Worm (Caenorhabditis elegans): Measurements from ENCODE around the gene C27A7.8.

Gene C27A7.8

ce11 chrV:12188830-12189229, 35.9 kb downstream of the C27A7.8 start:
- no peak for TF ChIP-seq zip-8 (tag; optimal IDR thresholded peaks at IDR 0.05)
- TF ChIP-seq lsy-2 (tag; optimal IDR thresholded peaks at IDR 0.05), result no peak
- TF ChIP-seq ztf-11 (tag; optimal IDR thresholded peaks at IDR 0.05), result no peak
- no peak for TF ChIP-seq tbx-8 (GFP tag; optimal IDR thresholded peaks at IDR 0.05)
- TF ChIP-seq nhr-28 (tag; optimal IDR thresholded peaks at IDR 0.05), result no peak
- TF ChIP-seq elt-1 (tag; optimal IDR thresholded peaks at IDR 0.05; ENCODE audit: borderline replicate concordance, insufficient read depth), result no peak

ce11 chrV:12190943-12191569, 38.1 kb downstream of the C27A7.8 start, which contains the start of gene dpy-30:
Gene dpy-30 (plus strand): TSS chrV:12191519.
- TF ChIP-seq nhr-237 (tag; optimal IDR thresholded peaks at IDR 0.05) (peak; percentile 35), M03D4.4 (tag; optimal IDR thresholded peaks at IDR 0.05) (no peak), mab-5 (tag; optimal IDR thresholded peaks at IDR 0.05) (no peak), mep-1 (tag; optimal IDR thresholded peaks at IDR 0.05) (peak; percentile 42), nhr-76 (tag; optimal IDR thresholded peaks at IDR 0.05) (no peak), ceh-39 (tag; optimal IDR thresholded peaks at IDR 0.05) (peak; percentile 74), lin-13 (tag; optimal IDR thresholded peaks at IDR 0.05) (peak; percentile 52), pha-4 (tag; optimal IDR thresholded peaks at IDR 0.05) (peak; percentile 89), unc-120 (tag; optimal IDR thresholded peaks at IDR 0.05; ENCODE audit: poor library complexity, severe bottlenecking) (no peak), lsy-2 (tag; optimal IDR thresholded peaks at IDR 0.05) (peak; percentile 95), tbx-8 (GFP tag; optimal IDR thresholded peaks at IDR 0.05) (no peak), ces-1 (GFP tag; optimal IDR thresholded peaks at IDR 0.05) (peak; percentile 55)

- TF ChIP-seq cnd-1 (tag; optimal IDR thresholded peaks at IDR 0.05), result no peak
- TF ChIP-seq tbx-8 (GFP tag; optimal IDR thresholded peaks at IDR 0.05), result no peak
- TF ChIP-seq bed-3 (GFP tag; optimal IDR thresholded peaks at IDR 0.05), result no peak
- no peak for TF ChIP-seq unc-62 (GFP tag; optimal IDR thresholded peaks at IDR 0.05)
- TF ChIP-seq M03D4.4 (tag; optimal IDR thresholded peaks at IDR 0.05), result no peak
- no peak for TF ChIP-seq drap-1 (GFP tag; optimal IDR thresholded peaks at IDR 0.05)
- no peak for TF ChIP-seq ceh-83 (GFP tag; optimal IDR thresholded peaks at IDR 0.05)
- TF ChIP-seq ztf-11 (tag; optimal IDR thresholded peaks at IDR 0.05), result no peak
- no peak for TF ChIP-seq nhr-28 (tag; optimal IDR thresholded peaks at IDR 0.05)
- no peak for TF ChIP-seq hlh-1 (tag; optimal IDR thresholded peaks at IDR 0.05)
- TF ChIP-seq flh-1 (GFP tag; optimal IDR thresholded peaks at IDR 0.05), result no peak
- TF ChIP-seq nhr-237 (tag; optimal IDR thresholded peaks at IDR 0.05), result no peak
Measured at ce11 chrV:12192129-12192528, 39.2 kb downstream of the C27A7.8 start, which contains the start of gene rnp-1. Gene rnp-1 (plus strand): TSS chrV:12192273.

- no peak for TF ChIP-seq flh-1 (GFP tag; optimal IDR thresholded peaks at IDR 0.05)
- TF ChIP-seq nhr-12 (tag; optimal IDR thresholded peaks at IDR 0.05), result no peak
- TF ChIP-seq unc-62 (GFP tag; optimal IDR thresholded peaks at IDR 0.05), result no peak
- TF ChIP-seq nhr-2 (tag; optimal IDR thresholded peaks at IDR 0.05), result no peak
- TF ChIP-seq lin-32 (GFP tag; optimal IDR thresholded peaks at IDR 0.05), result no peak
- no peak for TF ChIP-seq mab-5 (tag; optimal IDR thresholded peaks at IDR 0.05)
- no peak for TF ChIP-seq lin-13 (tag; optimal IDR thresholded peaks at IDR 0.05)
- no peak for TF ChIP-seq elt-3 (tag; optimal IDR thresholded peaks at IDR 0.05)
- TF ChIP-seq sem-2 (GFP tag; optimal IDR thresholded peaks at IDR 0.05), result no peak
- no peak for TF ChIP-seq nhr-237 (tag; optimal IDR thresholded peaks at IDR 0.05)
- TF ChIP-seq zip-8 (tag; optimal IDR thresholded peaks at IDR 0.05), result no peak
- no peak for TF ChIP-seq tbx-8 (GFP tag; optimal IDR thresholded peaks at IDR 0.05)
- TF ChIP-seq unc-39 (tag; optimal IDR thresholded peaks at IDR 0.05), result no peak
- no peak for TF ChIP-seq M03D4.4 (tag; optimal IDR thresholded peaks at IDR 0.05)
- no peak for TF ChIP-seq bed-3 (GFP tag; optimal IDR thresholded peaks at IDR 0.05)
- no peak for TF ChIP-seq ceh-83 (GFP tag; optimal IDR thresholded peaks at IDR 0.05)
- no peak for TF ChIP-seq ceh-43 (GFP tag; optimal IDR thresholded peaks at IDR 0.05)
- TF ChIP-seq lsy-2 (tag; optimal IDR thresholded peaks at IDR 0.05), result no peak
Measured at ce11 chrV:12194275-12194674, 41.3 kb downstream of the C27A7.8 start, which contains the start of gene ogdh-2. Gene ogdh-2 (plus strand): TSS chrV:12194507.

ce11 chrV:12195845-12196244, 42.9 kb downstream of the C27A7.8 start, which contains the start of gene ZK836.3:
Gene ZK836.3 (minus strand): TSS chrV:12195945.
- TF ChIP-seq tbx-8 (GFP tag; optimal IDR thresholded peaks at IDR 0.05), result no peak
- TF ChIP-seq nhr-28 (tag; optimal IDR thresholded peaks at IDR 0.05), result no peak
- no peak for TF ChIP-seq ceh-83 (GFP tag; optimal IDR thresholded peaks at IDR 0.05)

All from whole organism, mixed stage, embryonic.